Fruit fly (Drosophila melanogaster) Kc167 (cell line): Measurements from ENCODE around the gene CG18480.

ENCODE experiments used
- h ChIP-seq: fragments of >200 bp; optimal IDR thresholded peaks from 3 replicates; lab custom pipeline; 2018; ENCODE audit warnings: missing external identifiers
- psq ChIP-seq: fragments of >200 bp; optimal IDR thresholded peaks from 2 replicates; lab custom pipeline; 2017; ENCODE audit warnings: missing external identifiers

- no peak for TF ChIP-seq psq (lab: Kevin White, UChicago)
- no peak for TF ChIP-seq h
Measured at dm6 chr2L:15616697-15617096, 13.1 kb upstream of the CG18480 start, which contains the start of gene CG11865.
